Worm (Caenorhabditis elegans) whole organism, L1 larva: ENCODE data around the gene F32D8.4.

Source experiments
- alr-1 ChIP-seq: fragments of 200-800 bp; sonication (Bioruptor generic); optimal IDR thresholded peaks from 2 replicates; lab custom pipeline; 2018; ENCODE audit warnings: borderline replicate concordance, mild to moderate bottlenecking, missing genetic modification characterization, missing compliant biosample characterization
- ces-1 ChIP-seq: fragments of 150-350 bp; optimal IDR thresholded peaks from 2 replicates; lab custom pipeline; 2014; ENCODE audit warnings: missing biosample characterization, missing genetic modification reagents, missing genetic modification characterization
- tbx-2 ChIP-seq: sonication (generic microtip); optimal IDR thresholded peaks from 2 replicates; lab custom pipeline; 2016; ENCODE audit warnings: missing genetic modification characterization, missing compliant biosample characterization

DNA sequence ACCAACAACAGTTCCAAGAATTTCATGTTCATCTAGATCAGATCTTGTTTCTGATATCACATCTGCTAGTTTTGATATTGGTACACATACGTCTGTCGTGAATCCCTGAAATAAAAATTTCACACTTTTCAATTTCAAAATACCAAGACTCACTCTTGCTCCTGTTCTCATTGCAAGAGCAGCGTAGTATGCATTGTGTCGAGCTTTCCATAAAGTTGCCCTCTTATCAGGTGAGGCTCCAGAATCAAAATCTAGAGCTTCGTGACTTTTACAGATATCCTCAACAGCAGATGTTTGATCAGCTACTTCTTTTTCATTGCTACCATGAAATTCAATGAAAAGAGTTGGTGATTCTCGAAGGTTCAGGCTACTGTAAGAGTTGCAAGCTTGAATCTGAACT, 4.3 kb downstream of the F32D8.4 start, which contains the start of gene F32D8.11:
- TF ChIP-seq alr-1 (tag; lab: Kevin White, UChicago) (no peak), tbx-2 (tag; lab: Kevin White, UChicago) (no peak), ces-1 (GFP tag; lab: Kevin White, UChicago) (no peak)
